Worm (Caenorhabditis elegans) whole organism, late embryonic: ENCODE results near the gene lact-4.

Experiments used
- Y22D7AL.16 ChIP-seq: sonication (generic microtip); optimal IDR thresholded peaks from 2 replicates; lab custom pipeline; 2016; ENCODE audit warnings: missing genetic modification characterization, missing compliant biosample characterization
- ahr-1 ChIP-seq: sonication (generic microtip); optimal IDR thresholded peaks from 2 replicates; lab custom pipeline; 2016; ENCODE audit warnings: missing genetic modification characterization, missing compliant biosample characterization
- ama-1 ChIP-seq: fragments of 150-350 bp; optimal IDR thresholded peaks from 2 replicates; lab custom pipeline; 2014
- ceh-14 ChIP-seq: sonication (generic microtip); optimal IDR thresholded peaks from 2 replicates; lab custom pipeline; 2016; ENCODE audit warnings: missing genotype, missing genetic modification characterization, missing compliant biosample characterization
- ceh-2 ChIP-seq: sonication (generic microtip); optimal IDR thresholded peaks from 2 replicates; lab custom pipeline; 2016; ENCODE audit warnings: missing genotype, missing genetic modification characterization, missing compliant biosample characterization
- ceh-22 ChIP-seq: sonication (generic microtip); optimal IDR thresholded peaks from 2 replicates; lab custom pipeline; 2017; ENCODE audit warnings: missing biosample characterization, missing genetic modification characterization
- ceh-30 ChIP-seq: fragments of 150-350 bp; optimal IDR thresholded peaks from 2 replicates; lab custom pipeline; 2014; ENCODE audit warnings: missing biosample characterization, missing genetic modification characterization
- ceh-31 ChIP-seq: sonication (generic microtip); optimal IDR thresholded peaks from 2 replicates; lab custom pipeline; 2016; ENCODE audit warnings: missing genetic modification characterization, missing compliant biosample characterization
- ceh-45 ChIP-seq: fragments of 200-800 bp; sonication (Bioruptor generic); IDR thresholded peaks from 2 replicates; pipeline ENCODE4 v1.3.6; 2022; ENCODE audit warnings: missing genetic modification reagents, missing genetic modification characterization, missing compliant biosample characterization
- che-1 ChIP-seq: sonication (generic microtip); optimal IDR thresholded peaks from 2 replicates; lab custom pipeline; 2016; ENCODE audit warnings: mild to moderate bottlenecking, missing genetic modification characterization, missing compliant biosample characterization
- dve-1 ChIP-seq: sonication (generic microtip); optimal IDR thresholded peaks from 2 replicates; lab custom pipeline; 2017; ENCODE audit warnings: antibody characterized with exemption, mild to moderate bottlenecking, missing genetic modification characterization, missing compliant biosample characterization
- elt-2 ChIP-seq: sonication (generic microtip); optimal IDR thresholded peaks from 2 replicates; lab custom pipeline; 2016; ENCODE audit warnings: missing genetic modification reagents, missing genetic modification characterization, missing compliant biosample characterization
- ets-4 ChIP-seq: sonication (generic microtip); optimal IDR thresholded peaks from 2 replicates; lab custom pipeline; 2016; ENCODE audit warnings: missing genetic modification characterization, missing compliant biosample characterization
- fax-1 ChIP-seq: sonication (generic microtip); optimal IDR thresholded peaks from 2 replicates; lab custom pipeline; 2016; ENCODE audit warnings: missing genotype, missing genetic modification characterization, missing compliant biosample characterization
- fkh-10 ChIP-seq: fragments of 150-350 bp; optimal IDR thresholded peaks from 2 replicates; lab custom pipeline; 2014; ENCODE audit warnings: missing biosample characterization, missing genetic modification reagents, missing genetic modification characterization
- gmeb-2 ChIP-seq: sonication (generic microtip); optimal IDR thresholded peaks from 2 replicates; lab custom pipeline; 2016; ENCODE audit warnings: missing genetic modification characterization, inconsistent platforms, missing compliant biosample characterization
- hlh-13 ChIP-seq: fragments of 200-800 bp; sonication (Bioruptor generic); optimal IDR thresholded peaks from 2 replicates; lab custom pipeline; 2018; ENCODE audit warnings: mild to moderate bottlenecking, missing genetic modification characterization, missing compliant biosample characterization
- hlh-15 ChIP-seq: sonication (generic microtip); optimal IDR thresholded peaks from 2 replicates; lab custom pipeline; 2016; ENCODE audit warnings: missing genetic modification characterization, missing compliant biosample characterization
- hlh-30 ChIP-seq: sonication (generic microtip); optimal IDR thresholded peaks from 2 replicates; lab custom pipeline; 2017; ENCODE audit warnings: antibody characterized with exemption, missing genetic modification characterization, missing compliant biosample characterization; ENCODE audit not compliant: insufficient read depth
- hlh-8 ChIP-seq: sonication (generic microtip); optimal IDR thresholded peaks from 2 replicates; lab custom pipeline; 2016; ENCODE audit warnings: missing genotype, missing genetic modification characterization, missing compliant biosample characterization
- lin-11 ChIP-seq: fragments of 200-800 bp; sonication (Bioruptor generic); optimal IDR thresholded peaks from 2 replicates; lab custom pipeline; 2018; ENCODE audit warnings: mild to moderate bottlenecking, missing genetic modification characterization, missing compliant biosample characterization
- nfya-1 ChIP-seq: sonication (generic microtip); optimal IDR thresholded peaks from 2 replicates; lab custom pipeline; 2017; ENCODE audit warnings: missing genetic modification characterization, mild to moderate bottlenecking, missing compliant biosample characterization, antibody characterized with exemption, moderate library complexity
- nhr-232 ChIP-seq: sonication (generic microtip); optimal IDR thresholded peaks from 2 replicates; lab custom pipeline; 2016; ENCODE audit warnings: missing genetic modification characterization, missing compliant biosample characterization
- pha-4 ChIP-seq: fragments of 150-350 bp; optimal IDR thresholded peaks from 2 replicates; lab custom pipeline; 2018; ENCODE audit warnings: missing biosample characterization, missing genetic modification reagents, missing genetic modification characterization
- pqm-1 ChIP-seq: sonication (generic microtip); optimal IDR thresholded peaks from 2 replicates; lab custom pipeline; 2016; ENCODE audit warnings: missing genetic modification characterization, missing compliant biosample characterization
- pros-1 ChIP-seq: fragments of 150-350 bp; optimal IDR thresholded peaks from 2 replicates; lab custom pipeline; 2014; ENCODE audit warnings: missing biosample characterization, missing genetic modification reagents, missing genetic modification characterization
- syd-9 ChIP-seq: sonication (generic microtip); optimal IDR thresholded peaks from 2 replicates; lab custom pipeline; 2016; ENCODE audit warnings: mild to moderate bottlenecking, missing genetic modification characterization, moderate library complexity, missing compliant biosample characterization
- tbx-2 ChIP-seq: sonication (generic microtip); optimal IDR thresholded peaks from 2 replicates; lab custom pipeline; 2016; ENCODE audit warnings: missing genetic modification characterization, missing compliant biosample characterization
- unc-42 ChIP-seq: sonication (generic microtip); optimal IDR thresholded peaks from 2 replicates; lab custom pipeline; 2016; ENCODE audit warnings: missing genotype, missing genetic modification characterization, missing compliant biosample characterization
- unc-55 ChIP-seq: sonication (generic microtip); optimal IDR thresholded peaks from 2 replicates; lab custom pipeline; 2017; ENCODE audit warnings: missing biosample characterization, missing genetic modification reagents, missing genetic modification characterization
- ztf-16 ChIP-seq: sonication (generic microtip); optimal IDR thresholded peaks from 2 replicates; lab custom pipeline; 2017; ENCODE audit warnings: missing genetic modification characterization, missing compliant biosample characterization

The lact-4 gene

DNA sequence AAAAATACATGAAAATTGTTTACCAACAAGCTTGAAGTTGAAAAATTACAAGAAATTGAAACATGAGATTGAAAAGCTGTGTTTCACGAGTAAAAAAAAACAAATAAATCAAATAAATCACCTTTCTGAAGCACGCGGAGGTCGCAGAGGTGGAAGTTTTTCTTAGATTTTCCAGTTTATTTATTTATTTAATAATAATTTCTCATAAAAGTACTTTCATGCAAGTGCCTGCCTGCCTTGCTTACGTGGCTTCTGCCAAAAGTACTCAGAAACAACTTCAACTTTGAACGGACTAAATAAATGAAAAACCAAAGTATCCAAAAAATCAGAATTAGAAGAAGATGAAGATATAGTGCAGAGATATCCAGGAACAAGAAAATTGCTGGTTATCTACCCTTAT is 48.3 kb downstream of the lact-4 start, which contains the start of gene acp-2:
TSS of gene acp-2 (minus strand) at position 101 of the 400 bp plus-strand sequence.
- TF ChIP-seq elt-2 (no peak), hlh-30 (tag; lab: Kevin White, UChicago) (no peak), ceh-2 (no peak), ama-1 (lab: Kevin White, UChicago) (no peak), ceh-22 (tag; lab: Kevin White, UChicago) (no peak), pha-4 (tag; lab: Kevin White, UChicago) (no peak), fax-1 (no peak), che-1 (tag; lab: Kevin White, UChicago) (no peak), nfya-1 (tag; lab: Kevin White, UChicago) (no peak), pros-1 (tag; lab: Kevin White, UChicago) (no peak)

DNA sequence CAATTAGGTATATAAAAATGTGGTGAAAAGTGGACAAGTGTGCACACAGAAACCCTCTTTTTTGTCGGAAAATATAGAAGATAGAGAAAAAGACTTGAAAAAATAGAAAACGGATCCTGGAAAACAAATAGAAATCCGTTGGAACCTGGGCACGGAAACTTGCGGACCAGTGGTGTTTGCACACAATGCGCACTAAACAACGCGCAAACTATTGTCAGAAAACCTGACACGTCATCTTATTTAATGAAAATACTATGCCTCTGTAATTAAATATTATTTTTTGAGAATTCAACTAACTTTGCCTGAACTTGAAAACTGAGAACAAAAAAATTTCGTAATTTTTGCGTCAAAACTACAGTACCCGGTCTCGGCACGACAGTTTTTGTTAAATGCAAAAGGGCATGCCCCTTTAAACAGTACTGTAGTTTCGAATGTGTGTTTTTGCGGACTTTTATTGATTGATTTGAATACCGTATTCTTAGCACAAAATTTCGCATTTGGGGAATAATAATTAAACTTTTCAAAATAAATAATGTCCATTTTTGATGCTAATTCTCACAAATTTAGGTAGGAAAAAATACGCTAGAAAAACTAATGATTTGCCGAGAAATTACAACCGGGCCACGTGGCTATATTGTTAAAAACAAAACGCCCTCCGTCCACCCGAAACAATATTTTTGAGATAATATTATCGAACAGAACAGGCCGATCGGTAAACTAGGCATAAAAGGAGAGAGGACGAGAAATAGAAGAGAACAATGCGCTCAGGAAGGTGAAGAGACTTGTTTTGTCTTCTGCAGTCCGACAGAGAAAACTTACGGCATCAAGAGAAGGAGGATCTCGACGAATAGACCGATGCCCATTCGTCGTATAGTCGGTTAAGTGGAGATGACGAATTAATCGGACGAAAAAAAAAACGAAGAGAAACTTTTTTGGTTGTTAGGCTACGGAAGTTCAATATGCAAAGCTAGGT is 51.0 kb downstream of the lact-4 start:
- TF ChIP-seq hlh-13 (GFP tag; lab: Kevin White, UChicago) (no peak), elt-2 (no peak), hlh-15 (tag; lab: Kevin White, UChicago) (no peak), ama-1 (lab: Kevin White, UChicago) (no peak), lin-11 (tag; lab: Kevin White, UChicago) (no peak), pqm-1 (tag; lab: Kevin White, UChicago) (no peak), ceh-45 (GFP tag; lab: Robert Waterston, UW) (no peak)

DNA sequence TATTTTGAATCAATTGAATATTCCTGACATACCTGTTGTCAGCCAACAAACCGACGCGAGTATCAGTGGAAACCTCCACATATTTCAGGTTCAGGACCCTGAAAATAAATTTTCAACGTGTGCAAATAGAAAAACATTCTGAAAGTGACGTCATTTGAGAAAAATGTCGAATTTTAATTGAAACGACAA is 51.6 kb downstream of the lact-4 start, which contains the start of gene F14E5.2:
TSS of gene F14E5.2 (minus strand) at position 101 of the 189 bp plus-strand sequence.
- no peak for TF ChIP-seq fkh-10 (GFP tag; lab: Kevin White, UChicago)
- no peak for TF ChIP-seq tbx-2 (tag; lab: Kevin White, UChicago)
- no peak for TF ChIP-seq ceh-45 (GFP tag; lab: Robert Waterston, UW)
- no peak for TF ChIP-seq unc-42
- no peak for TF ChIP-seq nhr-232 (tag; lab: Kevin White, UChicago)
- no peak for TF ChIP-seq ahr-1 (tag; lab: Kevin White, UChicago)
- TF ChIP-seq ceh-14: no peak
- TF ChIP-seq gmeb-2 (tag; lab: Kevin White, UChicago): no peak
- no peak for TF ChIP-seq pros-1 (tag; lab: Kevin White, UChicago)
- TF ChIP-seq dve-1 (tag; lab: Kevin White, UChicago): no peak
- TF ChIP-seq ets-4 (tag; lab: Kevin White, UChicago): no peak
- TF ChIP-seq ceh-31: no peak
- TF ChIP-seq ama-1 (lab: Kevin White, UChicago): no peak
- no peak for TF ChIP-seq ceh-30 (tag; lab: Kevin White, UChicago)
- no peak for TF ChIP-seq Y22D7AL.16 (tag; lab: Kevin White, UChicago)
- TF ChIP-seq hlh-8 (tag; lab: Kevin White, UChicago): no peak
- TF ChIP-seq ceh-22 (tag; lab: Kevin White, UChicago): no peak
- TF ChIP-seq syd-9 (tag; lab: Kevin White, UChicago): no peak
- no peak for TF ChIP-seq ztf-16 (tag; lab: Kevin White, UChicago)
- no peak for TF ChIP-seq unc-55 (GFP tag; lab: Kevin White, UChicago)
